Worm (Caenorhabditis elegans) whole organism, L4/young adult: ENCODE data around the gene tag-276.

Source experiments
- W03F9.2 ChIP-seq: fragments of 150-350 bp; optimal IDR thresholded peaks from 2 replicates; lab custom pipeline; 2014; ENCODE audit warnings: missing biosample characterization, missing genetic modification characterization
- dao-5 ChIP-seq: sonication (generic microtip); optimal IDR thresholded peaks from 2 replicates; lab custom pipeline; 2016; ENCODE audit warnings: missing genotype, missing genetic modification characterization, moderate library complexity, missing compliant biosample characterization
- him-1 ChIP-seq: sonication (generic microtip); optimal IDR thresholded peaks from 2 replicates; lab custom pipeline; 2016; ENCODE audit warnings: missing genotype, missing genetic modification reagents, missing genetic modification characterization, missing compliant biosample characterization

tag-276 gene

DNA sequence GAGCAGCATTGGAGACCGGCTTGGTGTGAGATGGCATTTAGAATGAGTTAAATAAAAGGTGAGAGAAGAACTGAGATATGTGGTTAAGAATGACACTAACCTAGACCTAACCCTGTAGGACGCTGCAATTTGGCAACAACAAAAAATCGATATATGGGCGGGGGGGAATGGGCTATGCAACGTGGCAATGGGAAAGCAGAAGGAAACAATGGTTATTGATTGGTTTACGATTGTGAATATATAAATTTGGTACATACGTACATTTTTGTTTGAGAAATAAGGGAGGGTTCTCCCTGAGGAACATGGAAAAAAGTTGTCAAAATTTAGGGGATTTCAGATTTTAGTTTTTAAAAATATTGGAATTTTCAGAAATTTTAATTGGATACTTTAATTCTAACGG, at the start of gene tag-276:
Gene tag-276 (minus strand): TSS at position 101 of the 400 bp plus-strand sequence.
- TF ChIP-seq W03F9.2 (tag; lab: Kevin White, UChicago) (no peak), him-1 (tag; lab: Kevin White, UChicago) (no peak), dao-5 (tag; lab: Kevin White, UChicago) (no peak)

DNA sequence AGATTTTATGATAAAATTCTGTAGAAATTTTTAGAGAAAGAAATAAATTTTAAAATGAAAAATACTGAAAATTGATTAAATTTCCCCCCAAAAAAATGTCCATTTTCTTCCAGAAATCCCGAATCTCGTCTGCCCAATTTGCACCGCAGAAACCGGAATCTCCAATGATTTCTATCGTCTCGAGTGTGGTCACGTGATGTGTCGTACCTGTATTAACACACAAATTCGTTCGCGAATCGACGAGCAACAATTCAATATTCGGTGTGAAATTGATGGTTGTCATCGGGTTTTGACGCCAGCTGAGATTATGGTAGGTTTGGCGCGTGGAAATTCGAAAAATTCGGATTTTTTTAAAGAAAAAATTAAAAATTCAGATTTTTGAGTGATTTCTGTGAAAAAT, 47.6 kb upstream of the tag-276 start:
- no peak for TF ChIP-seq dao-5 (tag; lab: Kevin White, UChicago)
- TF ChIP-seq W03F9.2 (tag; lab: Kevin White, UChicago): no peak
- TF ChIP-seq him-1 (tag; lab: Kevin White, UChicago): no peak

DNA sequence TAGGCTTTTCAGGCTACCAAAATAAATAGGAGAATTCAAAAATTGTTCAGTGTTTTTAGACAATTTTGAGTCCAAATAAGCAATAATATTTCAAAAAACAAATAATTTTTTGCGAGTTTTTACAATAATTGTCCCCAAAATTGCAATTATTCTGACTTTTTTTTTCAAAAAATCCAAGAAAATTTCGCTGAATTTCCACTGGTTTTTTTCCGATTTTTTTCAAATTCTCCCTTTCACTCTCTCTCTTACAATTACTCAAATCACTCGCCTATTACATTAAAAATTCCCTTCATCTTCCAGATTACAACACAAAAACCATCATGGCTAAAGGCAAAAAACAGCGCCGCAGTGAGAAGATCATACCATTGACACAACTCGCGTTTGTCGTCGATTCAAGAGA, 40.1 kb upstream of the tag-276 start, which contains the start of gene Y57A10A.31:
Gene Y57A10A.31 (plus strand): TSS at position 301 of the 400 bp plus-strand sequence.
- TF ChIP-seq him-1 (tag; lab: Kevin White, UChicago): no peak
- no peak for TF ChIP-seq dao-5 (tag; lab: Kevin White, UChicago)
- no peak for TF ChIP-seq W03F9.2 (tag; lab: Kevin White, UChicago)

DNA sequence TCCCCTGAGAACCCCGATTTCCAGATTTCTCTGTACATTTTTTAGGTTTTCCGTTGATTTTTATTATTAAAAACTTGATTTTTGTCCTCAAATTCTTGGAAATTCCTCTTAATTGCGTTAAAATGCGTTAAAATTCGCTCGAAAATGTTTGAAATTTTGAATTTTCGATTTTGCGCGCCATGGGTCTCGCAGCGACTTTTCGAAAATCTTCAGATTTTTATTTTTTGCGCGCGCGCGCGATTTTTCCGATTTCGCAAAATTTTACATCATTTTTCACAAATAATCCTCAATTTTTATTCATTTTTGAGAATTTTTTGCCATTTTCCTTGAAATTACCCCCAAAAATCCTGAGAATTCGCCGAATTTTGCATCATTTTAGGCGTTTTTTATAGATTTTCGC, 35.1 kb upstream of the tag-276 start:
- TF ChIP-seq W03F9.2 (tag; lab: Kevin White, UChicago) (no peak), dao-5 (tag; lab: Kevin White, UChicago) (no peak), him-1 (tag; lab: Kevin White, UChicago) (no peak)

DNA sequence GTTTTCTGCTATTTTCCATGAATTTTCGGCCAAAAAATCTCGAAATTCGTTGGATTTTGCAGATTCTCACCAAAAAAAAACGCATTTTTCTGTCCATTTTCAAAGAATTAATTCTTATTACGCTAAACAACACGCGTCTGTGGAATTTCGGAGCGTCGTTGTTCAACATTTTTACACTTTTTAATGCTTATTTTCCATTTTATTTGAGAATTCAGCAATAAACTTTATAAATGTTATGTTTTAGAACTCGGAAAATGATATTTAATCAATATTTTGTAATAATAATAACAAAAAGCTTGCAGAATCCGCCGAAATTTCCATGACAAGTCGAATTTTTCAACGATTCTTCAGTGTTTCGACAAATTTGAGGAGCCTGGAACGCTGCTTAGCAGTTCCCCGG, 31.4 kb upstream of the tag-276 start, which contains the start of gene ife-5:
Gene ife-5 (plus strand): TSS at position 301 of the 400 bp plus-strand sequence.
- TF ChIP-seq W03F9.2 (tag; lab: Kevin White, UChicago) (no peak), him-1 (tag; lab: Kevin White, UChicago) (no peak), dao-5 (tag; lab: Kevin White, UChicago) (no peak)

DNA sequence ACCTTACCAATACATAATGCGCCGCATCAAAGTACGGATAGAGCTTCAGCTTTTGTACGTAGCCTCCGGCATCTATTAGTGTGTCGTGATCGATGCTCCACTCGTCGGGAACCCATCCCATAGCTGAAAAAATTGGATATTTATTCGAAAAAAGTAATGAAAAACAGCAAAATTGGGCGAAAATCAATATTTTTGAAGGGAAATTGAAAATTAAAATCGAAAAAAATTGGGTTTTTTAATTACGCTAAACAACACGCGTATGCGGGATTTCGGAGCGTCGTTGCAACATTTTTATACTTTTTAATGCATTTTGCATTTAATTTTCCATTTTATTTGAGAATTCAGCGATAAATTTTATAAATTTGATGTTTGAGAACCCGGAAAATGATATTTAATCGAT, 30.3 kb upstream of the tag-276 start, which contains the start of the genes tric-1B.2 and Y57A10A.29:
Gene tric-1B.2 (minus strand): TSS at position 129 of the 400 bp plus-strand sequence.
Gene Y57A10A.29 (plus strand): TSS at position 303 of the 400 bp plus-strand sequence.
- TF ChIP-seq W03F9.2 (tag; lab: Kevin White, UChicago) (no peak), him-1 (tag; lab: Kevin White, UChicago) (no peak), dao-5 (tag; lab: Kevin White, UChicago) (no peak)

DNA sequence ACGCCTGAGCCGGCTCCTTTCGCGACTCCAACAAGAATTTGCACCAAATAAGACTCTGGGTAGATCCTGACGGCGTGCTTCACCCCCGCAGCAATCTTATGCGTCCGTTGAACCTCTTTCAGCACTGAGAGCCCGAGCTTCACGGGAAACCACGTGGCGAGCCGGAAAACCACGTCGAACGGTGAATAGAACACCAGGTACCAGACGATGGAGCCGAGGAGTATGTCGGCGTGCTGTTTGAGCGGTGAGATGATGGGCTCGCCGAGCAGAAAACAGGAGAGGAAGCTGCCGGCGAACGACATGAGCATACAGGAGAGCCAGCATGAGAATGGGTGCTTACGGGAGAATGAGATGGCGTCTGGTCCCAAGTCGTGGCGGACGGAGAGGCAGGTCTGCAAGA, 29.7 kb upstream of the tag-276 start:
- TF ChIP-seq W03F9.2 (tag; lab: Kevin White, UChicago) (no peak), dao-5 (tag; lab: Kevin White, UChicago) (no peak), him-1 (tag; lab: Kevin White, UChicago) (no peak)

DNA sequence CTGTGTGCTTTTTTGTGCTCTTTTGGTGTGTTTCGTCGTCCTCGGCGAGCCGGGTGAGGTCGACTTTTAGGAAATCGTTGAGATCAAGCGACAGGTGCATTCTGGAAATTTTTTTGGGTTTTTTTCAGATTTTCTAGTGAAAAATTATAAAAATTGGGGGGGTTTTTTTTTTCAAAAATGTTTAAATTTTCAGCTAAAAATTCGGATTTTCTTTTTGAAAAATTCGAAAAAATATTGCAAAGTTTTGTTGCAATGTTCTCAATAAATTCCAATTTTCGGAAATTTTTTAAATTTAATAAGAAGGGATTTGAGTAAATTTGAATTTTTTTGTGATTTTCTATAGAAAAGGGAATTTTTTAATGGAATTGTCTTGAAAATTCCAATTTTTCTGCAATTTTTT, 26.0 kb upstream of the tag-276 start, which contains the start of gene Y57A10A.27:
Gene Y57A10A.27 (minus strand): TSS at position 101 of the 400 bp plus-strand sequence.
- TF ChIP-seq W03F9.2 (tag; lab: Kevin White, UChicago): no peak
- no peak for TF ChIP-seq dao-5 (tag; lab: Kevin White, UChicago)
- no peak for TF ChIP-seq him-1 (tag; lab: Kevin White, UChicago)

DNA sequence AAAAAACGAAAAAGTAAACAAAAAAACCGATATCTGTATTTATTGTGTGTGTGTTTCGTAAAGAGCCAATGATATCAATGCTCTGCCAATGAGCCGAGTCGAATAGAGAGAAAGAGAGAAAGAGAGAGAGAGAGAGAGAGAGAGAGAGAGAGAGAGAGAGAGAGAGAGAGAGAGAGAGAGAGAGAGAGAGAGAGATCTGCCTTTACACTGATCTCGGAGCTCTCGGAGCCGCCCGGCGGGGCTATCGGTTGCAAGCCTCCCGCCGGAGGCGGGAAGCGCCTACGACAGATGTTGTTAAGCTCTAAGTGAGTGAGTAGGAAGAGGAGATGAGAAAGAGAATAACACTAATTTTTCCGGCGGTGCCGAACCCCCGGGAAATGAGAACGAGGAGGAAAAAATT, 19.9 kb upstream of the tag-276 start:
- TF ChIP-seq him-1 (tag; lab: Kevin White, UChicago) (no peak), dao-5 (tag; lab: Kevin White, UChicago) (no peak), W03F9.2 (tag; lab: Kevin White, UChicago) (no peak)

DNA sequence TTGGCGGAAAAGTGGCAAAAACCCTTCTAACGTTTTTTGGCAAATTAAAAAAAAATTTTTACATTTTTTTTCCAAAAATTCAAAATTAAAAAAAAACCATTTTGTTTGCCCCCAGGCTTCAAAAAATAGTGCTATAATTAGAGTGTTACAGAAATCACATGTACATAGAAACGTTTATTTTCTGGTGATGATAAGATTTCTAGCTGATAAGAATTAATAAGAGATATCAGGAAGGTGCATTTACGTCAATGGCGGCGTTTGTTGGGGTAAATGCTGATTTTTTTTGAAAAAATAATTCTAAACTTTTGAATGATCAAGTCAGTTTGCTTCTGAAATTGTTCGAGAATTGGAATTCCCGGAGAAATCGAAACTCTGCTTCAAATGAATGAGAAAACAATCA, 17.9 kb upstream of the tag-276 start:
- no peak for TF ChIP-seq him-1 (tag; lab: Kevin White, UChicago)
- TF ChIP-seq W03F9.2 (tag; lab: Kevin White, UChicago): no peak
- no peak for TF ChIP-seq dao-5 (tag; lab: Kevin White, UChicago)

DNA sequence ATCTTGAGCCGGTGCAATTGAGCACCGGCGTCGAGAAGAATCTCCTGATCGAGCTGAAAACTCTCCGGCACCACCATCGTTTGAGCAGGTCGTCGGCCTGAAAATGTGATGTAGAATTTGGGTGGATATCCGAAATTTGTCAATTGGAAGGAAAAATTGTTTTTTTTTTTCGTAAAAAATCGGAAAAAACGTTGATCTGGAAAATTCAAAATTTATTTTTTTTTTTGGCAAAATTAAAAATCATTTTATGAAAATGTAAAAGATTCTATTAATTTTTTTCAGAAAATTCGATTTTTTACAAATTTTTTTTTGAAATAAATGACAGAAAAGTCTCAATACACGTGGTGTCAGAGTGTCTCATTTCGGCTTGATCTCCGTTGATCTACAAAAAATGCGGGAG, 17.2 kb upstream of the tag-276 start, which contains the start of gene tric-1B.1:
Gene tric-1B.1 (minus strand): TSS at position 101 of the 400 bp plus-strand sequence.
- TF ChIP-seq dao-5 (tag; lab: Kevin White, UChicago) (no peak), him-1 (tag; lab: Kevin White, UChicago) (no peak), W03F9.2 (tag; lab: Kevin White, UChicago) (no peak)

DNA sequence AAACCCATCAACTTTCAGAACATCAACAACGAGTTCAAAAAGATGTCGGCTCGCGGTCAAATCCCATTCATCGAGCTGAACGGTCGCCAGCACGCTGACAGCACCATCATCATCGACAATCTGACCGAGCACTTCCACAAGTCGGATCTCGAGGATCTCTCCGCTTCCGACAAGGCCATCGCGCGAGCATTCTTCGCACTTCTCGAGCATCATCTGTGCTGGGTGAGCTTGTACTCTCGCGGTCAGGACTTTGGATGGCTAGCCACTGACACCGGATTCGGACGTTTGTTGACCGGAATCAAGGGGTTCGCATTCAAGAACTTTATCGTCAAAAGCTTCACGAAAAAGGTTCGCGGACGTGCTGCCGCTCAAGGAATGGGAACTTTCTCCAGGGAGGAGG, 15.9 kb upstream of the tag-276 start:
- TF ChIP-seq dao-5 (tag; lab: Kevin White, UChicago) (no peak), him-1 (tag; lab: Kevin White, UChicago) (no peak), W03F9.2 (tag; lab: Kevin White, UChicago) (no peak)

DNA sequence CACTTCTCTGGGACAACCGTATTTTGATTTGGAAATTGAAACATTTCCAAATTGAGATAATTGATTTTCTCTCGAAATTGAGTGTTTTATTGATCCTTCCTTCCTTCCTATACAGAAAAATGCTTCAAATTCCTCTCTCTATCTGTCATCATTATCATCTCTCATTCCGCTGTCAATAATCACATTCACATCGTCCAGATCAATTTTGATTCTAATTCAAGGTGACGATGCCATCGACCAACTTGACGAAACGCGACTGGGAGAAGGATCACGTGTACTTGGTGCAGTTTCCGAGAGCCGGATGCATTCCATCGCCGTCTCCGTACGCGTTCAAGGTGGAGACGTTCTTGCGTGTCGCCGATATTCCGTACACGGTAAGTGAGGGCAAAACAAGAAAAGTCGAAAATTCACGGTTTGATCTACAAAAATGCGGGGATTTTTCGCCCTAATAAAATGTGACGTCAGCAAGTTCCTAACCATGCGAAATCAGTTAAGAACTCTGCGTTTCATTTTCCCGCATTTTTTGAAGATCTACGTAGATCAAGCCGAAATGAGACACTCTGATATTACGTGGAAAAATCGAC, 15.1 kb upstream of the tag-276 start, which contains the start of gene faxc-1:
Gene faxc-1 (plus strand): TSS at position 222 of the 584 bp plus-strand sequence.
- TF ChIP-seq him-1 (tag; lab: Kevin White, UChicago) (no peak), dao-5 (tag; lab: Kevin White, UChicago) (no peak), W03F9.2 (tag; lab: Kevin White, UChicago) (no peak)

DNA sequence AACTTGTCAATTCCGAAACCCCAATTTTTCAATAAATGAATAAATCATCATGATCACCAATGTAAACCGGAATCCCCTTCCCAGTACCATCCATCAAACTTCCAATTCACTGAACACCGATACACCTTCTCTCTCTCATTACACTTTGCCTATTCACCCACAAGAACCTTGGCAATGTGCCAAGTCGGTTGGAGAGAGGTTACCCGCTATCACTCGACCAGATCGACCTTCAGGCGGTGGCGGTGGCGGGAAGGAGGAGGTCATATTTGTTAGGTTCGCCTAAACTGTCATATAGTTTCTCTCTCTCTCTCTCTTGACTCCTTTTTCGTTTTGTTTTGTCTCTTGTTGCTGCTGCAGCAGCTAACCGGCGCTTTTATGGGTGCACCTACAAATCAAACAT, 13.6 kb upstream of the tag-276 start:
- TF ChIP-seq dao-5 (tag; lab: Kevin White, UChicago): no peak
- no peak for TF ChIP-seq him-1 (tag; lab: Kevin White, UChicago)
- no peak for TF ChIP-seq W03F9.2 (tag; lab: Kevin White, UChicago)
